In genomic region chrX:2468576-2468975, dm6 we compare ENCODE assay signal across 4 fruit fly cellular contexts.
TF ChIP-seq lines count a peak whose summit lies in the region.

No protein-coding gene starts in this region.

- peak; percentile 9 for TF ChIP-seq CTCF in whole organism, embryonic (GFP tag; optimal IDR thresholded peaks at IDR 0.05; lab: Kevin White, UChicago)

TF ChIP-seq in whole organism, embryonic, 481 proteins besides CTCF, POLR2A, EP300 and RAD21 (continues in another document):
- TF ChIP-seq Atf-2 (GFP tag; optimal IDR thresholded peaks at IDR 0.05; lab: Kevin White, UChicago) = peak; percentile 56
- peak; percentile 81 for TF ChIP-seq CG8765 (GFP tag; IDR thresholded peaks at IDR 0.05; lab: Robert Waterston, UW)
- no peak for TF ChIP-seq crp (GFP tag; optimal IDR thresholded peaks at IDR 0.05; lab: Kevin White, UChicago)
- TF ChIP-seq CG9727 (GFP tag; optimal IDR thresholded peaks at IDR 0.05; lab: Kevin White, UChicago) = peak; percentile 82
- peak; percentile 16 for TF ChIP-seq psq (GFP tag; optimal IDR thresholded peaks at IDR 0.05; lab: Kevin White, UChicago)
- TF ChIP-seq lov (optimal IDR thresholded peaks at IDR 0.05; lab: Kevin White, UChicago) = no peak
- peak; percentile 86 for TF ChIP-seq lov (GFP tag; IDR thresholded peaks at IDR 0.05; lab: Robert Waterston, UW)
- TF ChIP-seq H15 (GFP tag; IDR thresholded peaks at IDR 0.05; lab: Robert Waterston, UW) = peak; percentile 60; the same call in 1 of the 3 replicates
- TF ChIP-seq Dip3 (GFP tag; optimal IDR thresholded peaks at IDR 0.05; lab: Kevin White, UChicago) = peak; percentile 2
- TF ChIP-seq CG7357 (GFP tag; IDR thresholded peaks at IDR 0.05; lab: Robert Waterston, UW) = peak; percentile 59; the same call in 1 of the 3 replicates
- TF ChIP-seq CG10274 (GFP tag; optimal IDR thresholded peaks at IDR 0.05; lab: Kevin White, UChicago) = peak; percentile 19
- TF ChIP-seq bcd (GFP tag; optimal IDR thresholded peaks at IDR 0.05; lab: Kevin White, UChicago) = peak; percentile 61
- TF ChIP-seq CG17612 (GFP tag; IDR thresholded peaks at IDR 0.05; lab: Robert Waterston, UW) = peak; percentile 23; the same call in 1 of the 2 replicates
- peak; percentile 70 for TF ChIP-seq CG8388 (GFP tag; optimal IDR thresholded peaks at IDR 0.05; lab: Kevin White, UChicago)
- TF ChIP-seq pb (GFP tag; optimal IDR thresholded peaks at IDR 0.05; lab: Kevin White, UChicago) = peak; percentile 24
- TF ChIP-seq CG42726 (GFP tag; IDR thresholded peaks at IDR 0.05; lab: Robert Waterston, UW; ENCODE audit: partially characterized antibody) = no peak
- TF ChIP-seq lmd (GFP tag; IDR thresholded peaks at IDR 0.05; lab: Robert Waterston, UW) = peak; percentile 78
- peak; percentile 31 for TF ChIP-seq CG12236 (GFP tag; optimal IDR thresholded peaks at IDR 0.05; lab: Kevin White, UChicago)
- peak; percentile 71 for TF ChIP-seq dmrt99B (tag; optimal IDR thresholded peaks at IDR 0.05; lab: Kevin White, UChicago)
- TF ChIP-seq Ets97D (GFP tag; optimal IDR thresholded peaks at IDR 0.05; lab: Kevin White, UChicago) = peak; percentile 47
- TF ChIP-seq p53 (GFP tag; optimal IDR thresholded peaks at IDR 0.05; lab: Kevin White, UChicago) = peak; percentile 30
- no peak for TF ChIP-seq yki (optimal IDR thresholded peaks at IDR 0.05; lab: Kevin White, UChicago)

TF ChIP-seq in whole organism, prepupa, 60 proteins besides CTCF, POLR2A, EP300 and RAD21 (continues in another document):
- peak; percentile 95 for TF ChIP-seq Eip78C (GFP tag; lab: Kevin White, UChicago)
- no peak for TF ChIP-seq fd85E (GFP tag; optimal IDR thresholded peaks at IDR 0.05; lab: Kevin White, UChicago)
- peak; percentile 50 for TF ChIP-seq CG31627 (GFP tag; optimal IDR thresholded peaks at IDR 0.05; lab: Kevin White, UChicago)
- peak; percentile 78 for TF ChIP-seq CG10669 (GFP tag; optimal IDR thresholded peaks at IDR 0.05; lab: Kevin White, UChicago)
- TF ChIP-seq CG4318 (GFP tag; optimal IDR thresholded peaks at IDR 0.05; lab: Kevin White, UChicago) = peak; percentile 72
- TF ChIP-seq Sox14 (GFP tag; optimal IDR thresholded peaks at IDR 0.05; lab: Kevin White, UChicago) = peak; percentile 88
- peak; percentile 38 for TF ChIP-seq vri (GFP tag; optimal IDR thresholded peaks at IDR 0.05; lab: Kevin White, UChicago)
- peak; percentile 74 for TF ChIP-seq CG6792 (GFP tag; optimal IDR thresholded peaks at IDR 0.05; lab: Kevin White, UChicago)
- no peak for TF ChIP-seq Blimp-1 (GFP tag; optimal IDR thresholded peaks at IDR 0.05; lab: Kevin White, UChicago)
- peak; percentile 35 for TF ChIP-seq Smox (GFP tag; optimal IDR thresholded peaks at IDR 0.05; lab: Kevin White, UChicago)
- peak; percentile 86 for TF ChIP-seq svp (GFP tag; lab: Kevin White, UChicago)
- TF ChIP-seq Sox15 (GFP tag; optimal IDR thresholded peaks at IDR 0.05; lab: Kevin White, UChicago) = peak; percentile 44
- peak; percentile 76 for TF ChIP-seq net (GFP tag; optimal IDR thresholded peaks at IDR 0.05; lab: Kevin White, UChicago)
- TF ChIP-seq salr (GFP tag; optimal IDR thresholded peaks at IDR 0.05; lab: Kevin White, UChicago) = peak; percentile 74 to 81
- TF ChIP-seq pdm3 (GFP tag; optimal IDR thresholded peaks at IDR 0.05; lab: Kevin White, UChicago) = peak; percentile 84
- TF ChIP-seq fkh (GFP tag; optimal IDR thresholded peaks at IDR 0.05; lab: Kevin White, UChicago) = no peak
- peak; percentile 55 for TF ChIP-seq Met (GFP tag; optimal IDR thresholded peaks at IDR 0.05; lab: Kevin White, UChicago)
- peak; percentile 81 for TF ChIP-seq CG6276 (GFP tag; optimal IDR thresholded peaks at IDR 0.05; lab: Kevin White, UChicago)
- peak; percentile 83 for TF ChIP-seq Hr4 (GFP tag; optimal IDR thresholded peaks at IDR 0.05; lab: Kevin White, UChicago)
- TF ChIP-seq esn (GFP tag; optimal IDR thresholded peaks at IDR 0.05; lab: Kevin White, UChicago) = peak; percentile 54
- TF ChIP-seq dac (GFP tag; optimal IDR thresholded peaks at IDR 0.05; lab: Kevin White, UChicago) = peak; percentile 60
- peak; percentile 95 for TF ChIP-seq CG6163 (GFP tag; IDR thresholded peaks at IDR 0.05; lab: Robert Waterston, UW)
- peak; percentile 92 for TF ChIP-seq CG10631 (GFP tag; optimal IDR thresholded peaks at IDR 0.05; lab: Kevin White, UChicago)
- peak; percentile 83 to 94 for TF ChIP-seq ss (GFP tag; optimal IDR thresholded peaks at IDR 0.05; lab: Kevin White, UChicago)

TF ChIP-seq in whole organism, pupa, 21 proteins besides CTCF, POLR2A, EP300 and RAD21:
- TF ChIP-seq CG17806 (tag; optimal IDR thresholded peaks at IDR 0.05; lab: Kevin White, UChicago) = peak; percentile 86
- peak; percentile 97 for TF ChIP-seq fd96Ca (GFP tag; IDR thresholded peaks at IDR 0.05; lab: Robert Waterston, UW)
- TF ChIP-seq CG4496 (GFP tag; IDR thresholded peaks at IDR 0.05; lab: Robert Waterston, UW) = peak; percentile 96
- TF ChIP-seq CG8159 (tag; optimal IDR thresholded peaks at IDR 0.05; lab: Kevin White, UChicago) = peak; percentile 83
- peak; percentile 87 for TF ChIP-seq CG9948 (tag; optimal IDR thresholded peaks at IDR 0.05; lab: Kevin White, UChicago)
- 0 out of 2 replicates have a peak, but pooled peaks have one; percentile 37 for TF ChIP-seq CG10348 (GFP tag; IDR thresholded peaks at IDR 0.05; lab: Robert Waterston, UW)
- peak; percentile 89 for TF ChIP-seq Pif1A (GFP tag; optimal IDR thresholded peaks at IDR 0.05; lab: Kevin White, UChicago)
- peak; percentile 39 for TF ChIP-seq D1 (tag; optimal IDR thresholded peaks at IDR 0.05; lab: Kevin White, UChicago)
- TF ChIP-seq CG8301 (tag; optimal IDR thresholded peaks at IDR 0.05; lab: Kevin White, UChicago) = peak; percentile 87
- TF ChIP-seq CG15710 (tag; optimal IDR thresholded peaks at IDR 0.05; lab: Kevin White, UChicago) = peak; percentile 84
- peak; percentile 83 for TF ChIP-seq CG34367 (tag; optimal IDR thresholded peaks at IDR 0.05; lab: Kevin White, UChicago)
- TF ChIP-seq rn (GFP tag; IDR thresholded peaks at IDR 0.05; lab: Robert Waterston, UW) = peak; percentile 76
- TF ChIP-seq CG13204 (GFP tag; optimal IDR thresholded peaks at IDR 0.05; lab: Kevin White, UChicago) = peak; percentile 84
- TF ChIP-seq CG32121 (GFP tag; IDR thresholded peaks at IDR 0.05; lab: Robert Waterston, UW) = peak; percentile 90
- TF ChIP-seq Pif1B (GFP tag; optimal IDR thresholded peaks at IDR 0.05; lab: Kevin White, UChicago) = peak; percentile 76
- peak; percentile 77 for TF ChIP-seq gl (tag; optimal IDR thresholded peaks at IDR 0.05; lab: Kevin White, UChicago)
- peak; percentile 27 for TF ChIP-seq Snoo (tag; optimal IDR thresholded peaks at IDR 0.05; lab: Kevin White, UChicago)
- peak; percentile 94 for TF ChIP-seq CG14655 (GFP tag; optimal IDR thresholded peaks at IDR 0.05; lab: Kevin White, UChicago)
- peak; percentile 93 for TF ChIP-seq Ets98B (GFP tag; IDR thresholded peaks at IDR 0.05; lab: Robert Waterston, UW)
- TF ChIP-seq EcR (GFP tag; optimal IDR thresholded peaks at IDR 0.05; lab: Kevin White, UChicago) = no peak
- TF ChIP-seq CG12605 (GFP tag; IDR thresholded peaks at IDR 0.05; lab: Robert Waterston, UW) = peak; percentile 89
TF ChIP-seq in whole organism, pupa: peak in this region for 20.

TF ChIP-seq in whole organism, wandering third instar larva, 38 proteins besides CTCF, POLR2A, EP300 and RAD21 (continues in another document):
- peak; percentile 38 for TF ChIP-seq dmrt93B (GFP tag; optimal IDR thresholded peaks at IDR 0.05; lab: Kevin White, UChicago)
- TF ChIP-seq jim (GFP tag; optimal IDR thresholded peaks at IDR 0.05; lab: Kevin White, UChicago) = no peak
- TF ChIP-seq ey (GFP tag; optimal IDR thresholded peaks at IDR 0.05; lab: Kevin White, UChicago) = peak; percentile 62
- TF ChIP-seq Hr78 (GFP tag; optimal IDR thresholded peaks at IDR 0.05; lab: Kevin White, UChicago) = no peak
- TF ChIP-seq Mio (GFP tag; optimal IDR thresholded peaks at IDR 0.05; lab: Kevin White, UChicago) = no peak
- TF ChIP-seq tai (GFP tag; optimal IDR thresholded peaks at IDR 0.05; lab: Kevin White, UChicago) = no peak
- TF ChIP-seq Rel (GFP tag; optimal IDR thresholded peaks at IDR 0.05; lab: Kevin White, UChicago) = no peak
- no peak for TF ChIP-seq Rel (tag; optimal IDR thresholded peaks at IDR 0.05; lab: Kevin White, UChicago)
- TF ChIP-seq brk (GFP tag; optimal IDR thresholded peaks at IDR 0.05; lab: Kevin White, UChicago) = no peak
- TF ChIP-seq Hr83 (GFP tag; optimal IDR thresholded peaks at IDR 0.05; lab: Kevin White, UChicago; ENCODE audit: poor library complexity, severe bottlenecking) = no peak
- TF ChIP-seq dsf (GFP tag; optimal IDR thresholded peaks at IDR 0.05; lab: Kevin White, UChicago; ENCODE audit: borderline replicate concordance) = no peak
- TF ChIP-seq rgr (GFP tag; optimal IDR thresholded peaks at IDR 0.05; lab: Kevin White, UChicago) = peak; percentile 58
- peak; percentile 49 for TF ChIP-seq HLH106 (tag; optimal IDR thresholded peaks at IDR 0.05; lab: Kevin White, UChicago)
- peak; percentile 32 for TF ChIP-seq psq (GFP tag; optimal IDR thresholded peaks at IDR 0.05; lab: Kevin White, UChicago)
- TF ChIP-seq br (GFP tag; optimal IDR thresholded peaks at IDR 0.05; lab: Kevin White, UChicago) = peak; percentile 62
- no peak for TF ChIP-seq sage (GFP tag; optimal IDR thresholded peaks at IDR 0.05; lab: Kevin White, UChicago)
- no peak for TF ChIP-seq pan (optimal IDR thresholded peaks at IDR 0.05; lab: Kevin White, UChicago)
- peak; percentile 25 for TF ChIP-seq Hnf4 (GFP tag; optimal IDR thresholded peaks at IDR 0.05; lab: Kevin White, UChicago)
- TF ChIP-seq woc (GFP tag; optimal IDR thresholded peaks at IDR 0.05; lab: Kevin White, UChicago) = peak; percentile 41
- no peak for TF ChIP-seq usp (GFP tag; optimal IDR thresholded peaks at IDR 0.05; lab: Kevin White, UChicago)
- peak in 1 of 2 experiments; percentile 63 for TF ChIP-seq foxo (GFP tag; optimal IDR thresholded peaks at IDR 0.05; lab: Kevin White, UChicago)
- TF ChIP-seq N (GFP tag; optimal IDR thresholded peaks at IDR 0.05; lab: Kevin White, UChicago) = no peak
- peak; percentile 67 for TF ChIP-seq fru (GFP tag; optimal IDR thresholded peaks at IDR 0.05; lab: Kevin White, UChicago)
- TF ChIP-seq dl (GFP tag; optimal IDR thresholded peaks at IDR 0.05; lab: Kevin White, UChicago; ENCODE audit: insufficient read depth in 1 of 2, partially characterized antibody in 2 of 2) = no peak
- peak; percentile 3 for TF ChIP-seq sv (GFP tag; optimal IDR thresholded peaks at IDR 0.05; lab: Kevin White, UChicago)
- TF ChIP-seq CG9705 (GFP tag; optimal IDR thresholded peaks at IDR 0.05; lab: Kevin White, UChicago) = no peak
- TF ChIP-seq Myc (optimal IDR thresholded peaks at IDR 0.05; lab: Kevin White, UChicago) = no peak
- TF ChIP-seq Sp1 (GFP tag; optimal IDR thresholded peaks at IDR 0.05; lab: Kevin White, UChicago) = peak; percentile 28
- TF ChIP-seq Dif (GFP tag; optimal IDR thresholded peaks at IDR 0.05; lab: Kevin White, UChicago; ENCODE audit: partially characterized antibody) = no peak
- TF ChIP-seq GATAd (GFP tag; optimal IDR thresholded peaks at IDR 0.05; lab: Kevin White, UChicago) = no peak
- no peak for TF ChIP-seq CG32264 (GFP tag; optimal IDR thresholded peaks at IDR 0.05; lab: Kevin White, UChicago)
- no peak for TF ChIP-seq Abd-B (GFP tag; optimal IDR thresholded peaks at IDR 0.05; lab: Kevin White, UChicago)

Comparison
In these comparisons a context has a peak if more than half of its experiments do, and no peak if none do; other contexts are left out.
1. Of the 7 proteins assayed by ChIP-seq in both whole organism, embryonic and whole organism, prepupa: peak only in whole organism, embryonic: Blimp-1; only in whole organism, prepupa: CG16779, Hr39 and Lpt; in both: Gug and Sox102F; in neither: 1.